Worm (Caenorhabditis elegans) whole organism, L2 larva: ENCODE data around the gene F56C3.10.

Experiments used
- ama-1 ChIP-seq: fragments of 150-350 bp; optimal IDR thresholded peaks from 2 replicates; lab custom pipeline; 2018; ENCODE audit warnings: inconsistent platforms
- elt-3 ChIP-seq: sonication (generic microtip); optimal IDR thresholded peaks from 2 replicates; lab custom pipeline; 2017; ENCODE audit warnings: missing biosample characterization, missing genetic modification characterization
- lin-13 ChIP-seq: fragments of 150-350 bp; optimal IDR thresholded peaks from 2 replicates; lab custom pipeline; 2014; ENCODE audit warnings: missing biosample characterization, missing genetic modification reagents, missing genetic modification characterization
- nhr-12 ChIP-seq: fragments of 150-350 bp; optimal IDR thresholded peaks from 2 replicates; lab custom pipeline; 2014; ENCODE audit warnings: missing biosample characterization, missing genetic modification characterization
- nhr-237 ChIP-seq: fragments of 150-350 bp; optimal IDR thresholded peaks from 2 replicates; lab custom pipeline; 2014; ENCODE audit warnings: missing biosample characterization, missing genetic modification characterization
- snpc-4 ChIP-seq: fragments of 150-350 bp; optimal IDR thresholded peaks from 2 replicates; lab custom pipeline; 2014; ENCODE audit warnings: missing biosample characterization, missing genetic modification characterization
- unc-55 ChIP-seq: fragments of 150-350 bp; sonication (generic microtip); optimal IDR thresholded peaks from 3 replicates; lab custom pipeline; 2014; ENCODE audit warnings: missing biosample characterization, missing genetic modification reagents, missing genetic modification characterization
- unc-62 ChIP-seq: fragments of 150-350 bp; optimal IDR thresholded peaks from 2 replicates; lab custom pipeline; 2014; ENCODE audit warnings: missing biosample characterization, missing genetic modification reagents, missing genetic modification characterization
- zag-1 ChIP-seq: fragments of 150-350 bp; optimal IDR thresholded peaks from 2 replicates; lab custom pipeline; 2014; ENCODE audit warnings: missing biosample characterization, missing genetic modification characterization

- TF ChIP-seq nhr-237 (tag; lab: Kevin White, UChicago) (no peak), unc-55 (GFP tag; lab: Kevin White, UChicago) (no peak), unc-62 (GFP tag; lab: Kevin White, UChicago) (no peak), elt-3 (tag; lab: Kevin White, UChicago) (no peak), snpc-4 (no peak), nhr-12 (tag; lab: Kevin White, UChicago) (no peak), lin-13 (GFP tag; lab: Kevin White, UChicago) (no peak), zag-1 (tag; lab: Kevin White, UChicago) (no peak), ama-1 (no peak)
These were observed 20.8 kb downstream of the F56C3.10 start, which contains the start of gene F56C3.4 for ce11 chrX:1360631-1361030.
